Fruit fly (Drosophila melanogaster) whole organism, embryonic: ENCODE results near the gene RpL7A.

Source experiments
- CG10543 ChIP-seq: fragments of 200-800 bp; sonication (Bioruptor generic); optimal IDR thresholded peaks from 3 replicates; lab custom pipeline; 2017; ENCODE audit warnings: missing biosample characterization, mild to moderate bottlenecking, missing genetic modification characterization, moderate library complexity
- CG1233 ChIP-seq: fragments of 200-800 bp; sonication (Bioruptor generic); optimal IDR thresholded peaks from 4 replicates; lab custom pipeline; 2018; ENCODE audit warnings: missing biosample characterization, mild to moderate bottlenecking, missing genetic modification characterization
- CG12942 ChIP-seq: fragments of 200-800 bp; sonication (Bioruptor generic); optimal IDR thresholded peaks from 3 replicates; lab custom pipeline; 2016; ENCODE audit warnings: missing biosample characterization, missing genetic modification characterization
- CG13775 ChIP-seq: fragments of 200-800 bp; sonication (Bioruptor generic); optimal IDR thresholded peaks from 3 replicates; lab custom pipeline; 2017; ENCODE audit warnings: missing biosample characterization, mild to moderate bottlenecking, missing genetic modification characterization
- CG14014 ChIP-seq: fragments of 200-800 bp; sonication (Bioruptor generic); IDR thresholded peaks from 2 replicates; pipeline ENCODE4 v1.3.6; 2022; ENCODE audit warnings: missing biosample characterization, missing genetic modification characterization
- CG14050 ChIP-seq: fragments of 200-800 bp; sonication (Bioruptor generic); IDR thresholded peaks from 3 replicates; pipeline ENCODE4 v1.3.6; 2022; ENCODE audit warnings: missing biosample characterization, missing genetic modification characterization
- CG14860 ChIP-seq: fragments of 200-800 bp; sonication (Bioruptor generic); IDR thresholded peaks from 3 replicates; pipeline ENCODE4 v1.3.6; 2022; ENCODE audit warnings: missing biosample characterization, missing genetic modification characterization; ENCODE audit not compliant: partially characterized antibody
- CG15601 ChIP-seq: fragments of 200-800 bp; sonication (Bioruptor generic); optimal IDR thresholded peaks from 3 replicates; lab custom pipeline; 2019; ENCODE audit warnings: missing biosample characterization, mild to moderate bottlenecking, missing genetic modification characterization, moderate library complexity
- CG17612 ChIP-seq: fragments of 200-800 bp; sonication (Bioruptor generic); IDR thresholded peaks from 2 replicates; pipeline ENCODE4 v1.3.6; 2022; ENCODE audit warnings: missing biosample characterization, missing genetic modification characterization
- CG1832 ChIP-seq: fragments of 200-800 bp; sonication (Bioruptor generic); optimal IDR thresholded peaks from 2 replicates; lab custom pipeline; 2017; ENCODE audit warnings: missing biosample characterization, mild to moderate bottlenecking, missing genetic modification characterization, inconsistent platforms
- CG3163 ChIP-seq: fragments of 200-800 bp; sonication (Bioruptor generic); optimal IDR thresholded peaks from 3 replicates; lab custom pipeline; 2016; ENCODE audit warnings: missing biosample characterization, missing genetic modification characterization
- CG3407 ChIP-seq: fragments of 200-800 bp; sonication (Bioruptor generic); optimal IDR thresholded peaks from 2 replicates; lab custom pipeline; 2018; ENCODE audit warnings: missing biosample characterization, mild to moderate bottlenecking, missing genetic modification characterization
- CG34422 ChIP-seq: fragments of 200-800 bp; sonication (Bioruptor generic); IDR thresholded peaks from 3 replicates; pipeline ENCODE4 v1.3.6; 2022; ENCODE audit warnings: missing biosample characterization, missing genetic modification characterization
- CG3847 ChIP-seq: fragments of 200-800 bp; sonication (Bioruptor generic); IDR thresholded peaks from 2 replicates; pipeline ENCODE4 v1.3.6; 2022; ENCODE audit warnings: missing biosample characterization, missing genetic modification characterization
- CG4854 ChIP-seq: fragments of 200-800 bp; sonication (Bioruptor generic); optimal IDR thresholded peaks from 2 replicates; lab custom pipeline; 2016; ENCODE audit warnings: missing biosample characterization, missing genetic modification characterization, inconsistent platforms
- CG6689 ChIP-seq: fragments of 200-800 bp; sonication (Bioruptor generic); IDR thresholded peaks from 2 replicates; pipeline ENCODE4 v1.3.6; 2022; ENCODE audit warnings: missing biosample characterization, missing genetic modification characterization
- CG7357 ChIP-seq: fragments of 200-800 bp; sonication (Bioruptor generic); IDR thresholded peaks from 3 replicates; pipeline ENCODE4 v1.3.6; 2022; ENCODE audit warnings: missing biosample characterization, missing genetic modification characterization
- CG9727 ChIP-seq: fragments of 200-800 bp; sonication (Bioruptor generic); optimal IDR thresholded peaks from 3 replicates; lab custom pipeline; 2017; ENCODE audit warnings: missing biosample characterization, mild to moderate bottlenecking, missing genetic modification characterization
- Dip3 ChIP-seq: fragments of 200-800 bp; sonication (Bioruptor generic); optimal IDR thresholded peaks from 3 replicates; lab custom pipeline; 2016; ENCODE audit warnings: missing biosample characterization, missing genetic modification characterization
- Elba2 ChIP-seq: fragments of 200-800 bp; sonication (Bioruptor generic); optimal IDR thresholded peaks from 3 replicates; lab custom pipeline; 2016; ENCODE audit warnings: missing biosample characterization, missing genetic modification characterization
- Hr3 ChIP-seq: fragments of 200-800 bp; sonication (Bioruptor generic); optimal IDR thresholded peaks from 3 replicates; lab custom pipeline; 2016; ENCODE audit warnings: missing biosample characterization, missing genetic modification characterization
- Lpt ChIP-seq: fragments of >200 bp; optimal IDR thresholded peaks from 2 replicates; lab custom pipeline; 2018; ENCODE audit warnings: missing biosample characterization, missing genetic modification characterization
- Mes4 ChIP-seq: fragments of 200-800 bp; sonication (Bioruptor generic); optimal IDR thresholded peaks from 2 replicates; lab custom pipeline; 2016; ENCODE audit warnings: missing biosample characterization, missing genetic modification characterization
- NFAT ChIP-seq: fragments of 200-800 bp; sonication (Bioruptor generic); IDR thresholded peaks from 2 replicates; pipeline ENCODE4 v1.3.6; 2022; ENCODE audit warnings: missing biosample characterization, missing genetic modification characterization
- NfI ChIP-seq: fragments of 200-800 bp; sonication (Bioruptor generic); optimal IDR thresholded peaks from 3 replicates; lab custom pipeline; 2018; ENCODE audit warnings: missing biosample characterization, mild to moderate bottlenecking, missing genetic modification characterization, moderate library complexity
- Side ChIP-seq: fragments of 200-800 bp; sonication (Bioruptor generic); optimal IDR thresholded peaks from 2 replicates; lab custom pipeline; 2016; ENCODE audit warnings: missing biosample characterization, missing genetic modification characterization
- Sry-β ChIP-seq: fragments of 200-800 bp; sonication (Bioruptor generic); optimal IDR thresholded peaks from 2 replicates; lab custom pipeline; 2018; ENCODE audit warnings: missing biosample characterization, mild to moderate bottlenecking, missing genetic modification characterization, moderate library complexity
- bbx ChIP-seq: fragments of 200-800 bp; sonication (Bioruptor generic); IDR thresholded peaks from 2 replicates; pipeline ENCODE4 v1.3.6; 2022; ENCODE audit warnings: missing biosample characterization, missing genetic modification characterization; ENCODE audit not compliant: partially characterized antibody
- br ChIP-seq: fragments of >200 bp; optimal IDR thresholded peaks from 2 replicates; lab custom pipeline; 2017
- ci ChIP-seq: fragments of 200-800 bp; sonication (Bioruptor generic); IDR thresholded peaks from 3 replicates; pipeline ENCODE4 v1.3.6; 2022; ENCODE audit warnings: missing biosample characterization, missing genetic modification characterization
- da ChIP-seq: fragments of 200-800 bp; sonication (Bioruptor generic); optimal IDR thresholded peaks from 2 replicates; lab custom pipeline; 2016; ENCODE audit warnings: missing biosample characterization, missing genetic modification characterization
- dimm ChIP-seq: fragments of 200-800 bp; sonication (Bioruptor generic); IDR thresholded peaks from 2 replicates; pipeline ENCODE4 v1.3.6; 2022; ENCODE audit warnings: missing biosample characterization, missing genetic modification characterization
- dpn ChIP-seq, 2 experiments: fragments of 200-800 bp; sonication (Bioruptor generic); optimal IDR thresholded peaks; 3 replicates each; lab custom pipeline; 2016; ENCODE audit warnings: missing biosample characterization in 2 of 2, missing genetic modification characterization in 2 of 2
- ems ChIP-seq: fragments of 200-800 bp; sonication (Bioruptor generic); optimal IDR thresholded peaks from 3 replicates; lab custom pipeline; 2016; ENCODE audit warnings: missing biosample characterization, missing genetic modification characterization
- eyg ChIP-seq: fragments of 200-800 bp; sonication (Bioruptor generic); optimal IDR thresholded peaks from 3 replicates; lab custom pipeline; 2016; ENCODE audit warnings: missing biosample characterization, missing genetic modification characterization
- gcm ChIP-seq: fragments of 200-800 bp; sonication (Bioruptor generic); optimal IDR thresholded peaks from 2 replicates; lab custom pipeline; 2019; ENCODE audit warnings: missing biosample characterization, mild to moderate bottlenecking, missing genetic modification characterization, moderate library complexity
- gcm2 ChIP-seq: fragments of 200-800 bp; sonication (Bioruptor generic); optimal IDR thresholded peaks from 2 replicates; lab custom pipeline; 2016; ENCODE audit warnings: missing biosample characterization, missing genetic modification characterization
- gfzf ChIP-seq: fragments of 200-800 bp; sonication (Bioruptor generic); optimal IDR thresholded peaks from 2 replicates; lab custom pipeline; 2016; ENCODE audit warnings: missing biosample characterization, mild to moderate bottlenecking, missing genetic modification characterization, moderate library complexity
- grn ChIP-seq: fragments of 200-800 bp; sonication (Bioruptor generic); optimal IDR thresholded peaks from 3 replicates; lab custom pipeline; 2017; ENCODE audit warnings: missing biosample characterization, missing genetic modification characterization
- hbn ChIP-seq: fragments of 200-800 bp; sonication (Bioruptor generic); IDR thresholded peaks from 2 replicates; pipeline ENCODE4 v1.3.6; 2022; ENCODE audit warnings: missing biosample characterization, missing genetic modification characterization; ENCODE audit not compliant: partially characterized antibody
- lbe ChIP-seq: fragments of 200-800 bp; sonication (Bioruptor generic); optimal IDR thresholded peaks from 2 replicates; lab custom pipeline; 2016; ENCODE audit warnings: missing biosample characterization, mild to moderate bottlenecking, missing genetic modification characterization
- p53 ChIP-seq: fragments of 200-800 bp; sonication (Bioruptor generic); optimal IDR thresholded peaks from 2 replicates; lab custom pipeline; 2016; ENCODE audit warnings: missing biosample characterization, missing genetic modification characterization
- phol ChIP-seq: fragments of 200-800 bp; sonication (Bioruptor generic); optimal IDR thresholded peaks from 3 replicates; lab custom pipeline; 2018; ENCODE audit warnings: missing biosample characterization, mild to moderate bottlenecking, missing genetic modification characterization, moderate library complexity
- pzg ChIP-seq: fragments of 200-800 bp; sonication (Bioruptor generic); optimal IDR thresholded peaks from 3 replicates; lab custom pipeline; 2018; ENCODE audit warnings: missing biosample characterization, mild to moderate bottlenecking, missing genetic modification characterization, moderate library complexity
- rib ChIP-seq: fragments of 200-800 bp; sonication (Bioruptor generic); IDR thresholded peaks from 2 replicates; pipeline ENCODE4 v1.3.6; 2022; ENCODE audit warnings: missing biosample characterization, missing genetic modification characterization
- row ChIP-seq: fragments of 200-800 bp; sonication (Bioruptor generic); IDR thresholded peaks from 3 replicates; pipeline ENCODE4 v1.3.6; 2022; ENCODE audit warnings: missing biosample characterization, missing genetic modification characterization
- sisA ChIP-seq: fragments of 200-800 bp; sonication (Bioruptor generic); IDR thresholded peaks from 2 replicates; pipeline ENCODE4 v1.3.6; 2022; ENCODE audit warnings: missing biosample characterization, missing genetic modification characterization
- sqz ChIP-seq: fragments of 200-800 bp; sonication (Bioruptor generic); optimal IDR thresholded peaks from 3 replicates; lab custom pipeline; 2018; ENCODE audit warnings: missing biosample characterization, mild to moderate bottlenecking, missing genetic modification characterization
- tio ChIP-seq: fragments of 200-800 bp; sonication (Bioruptor generic); optimal IDR thresholded peaks from 2 replicates; lab custom pipeline; 2017; ENCODE audit warnings: missing biosample characterization, missing genetic modification characterization, inconsistent platforms
- usp ChIP-seq: fragments of >200 bp; optimal IDR thresholded peaks from 2 replicates; lab custom pipeline; 2017; ENCODE audit warnings: missing biosample characterization, missing genetic modification characterization
- wek ChIP-seq: fragments of 200-800 bp; sonication (Bioruptor generic); optimal IDR thresholded peaks from 3 replicates; lab custom pipeline; 2018; ENCODE audit warnings: missing biosample characterization, mild to moderate bottlenecking, missing genetic modification characterization, moderate library complexity
- zen2 ChIP-seq: fragments of 200-800 bp; sonication (Bioruptor generic); IDR thresholded peaks from 3 replicates; pipeline ENCODE4 v1.3.6; 2022; ENCODE audit warnings: missing biosample characterization, missing genetic modification characterization; ENCODE audit not compliant: partially characterized antibody

The RpL7A gene

dm6 chrX:6533836-6534357, 749 bp upstream of the RpL7A start, which contains the start of gene dx (continued):
- TF ChIP-seq CG14050 (GFP tag; lab: Robert Waterston, UW), result no peak
- TF ChIP-seq CG34422 (GFP tag; lab: Robert Waterston, UW), result 0 out of 3 replicates have a peak, but pooled peaks have one; percentile 19
- TF ChIP-seq wek (GFP tag; lab: Kevin White, UChicago), result no peak
- peak; percentile 8 for TF ChIP-seq CG9727 (GFP tag; lab: Kevin White, UChicago)
- no peak for TF ChIP-seq lbe (GFP tag; lab: Kevin White, UChicago)
- peak; percentile 8 for TF ChIP-seq pzg (GFP tag; lab: Kevin White, UChicago)
- TF ChIP-seq row (GFP tag; lab: Robert Waterston, UW), result peak; percentile 59
- TF ChIP-seq sqz (GFP tag; lab: Kevin White, UChicago), result no peak
- peak; percentile 96 for TF ChIP-seq phol (tag; lab: Kevin White, UChicago)
- no peak for TF ChIP-seq CG3163
- TF ChIP-seq gcm2 (GFP tag; lab: Kevin White, UChicago), result no peak
- no peak for TF ChIP-seq ci
- TF ChIP-seq Dip3, result no peak
- TF ChIP-seq CG17612 (GFP tag; lab: Robert Waterston, UW), result no peak
- TF ChIP-seq dpn (GFP tag; optimal IDR thresholded peaks at IDR 0.05; lab: Kevin White, UChicago), result no peak
- TF ChIP-seq NFAT (GFP tag; lab: Robert Waterston, UW), result no peak
- TF ChIP-seq CG3847 (GFP tag; lab: Robert Waterston, UW), result no peak
- no peak for TF ChIP-seq CG3407 (GFP tag; lab: Kevin White, UChicago)
- TF ChIP-seq da, result no peak
- no peak for TF ChIP-seq bbx (GFP tag; lab: Robert Waterston, UW)
- TF ChIP-seq Hr3 (GFP tag; lab: Kevin White, UChicago), result no peak
- peak; percentile 29 for TF ChIP-seq gfzf
- TF ChIP-seq CG7357 (GFP tag; lab: Robert Waterston, UW), result no peak
- TF ChIP-seq CG15601 (tag; lab: Kevin White, UChicago), result no peak
- TF ChIP-seq CG1832 (GFP tag; lab: Kevin White, UChicago), result peak; percentile 94
- TF ChIP-seq CG1233, result no peak
- TF ChIP-seq gcm (GFP tag; lab: Kevin White, UChicago), result peak; percentile 6
- TF ChIP-seq CG14014 (GFP tag; lab: Robert Waterston, UW), result no peak
- TF ChIP-seq eyg, result no peak
- no peak for TF ChIP-seq rib (GFP tag; lab: Robert Waterston, UW)
- TF ChIP-seq CG4854 (GFP tag; lab: Kevin White, UChicago), result no peak
- no peak for TF ChIP-seq CG10543 (GFP tag; lab: Kevin White, UChicago)
- TF ChIP-seq p53, result no peak
- no peak for TF ChIP-seq Lpt (GFP tag; lab: Kevin White, UChicago)
- no peak for TF ChIP-seq ems (GFP tag; lab: Kevin White, UChicago)
- TF ChIP-seq Mes4 (GFP tag; lab: Kevin White, UChicago), result no peak
- no peak for TF ChIP-seq CG13775 (GFP tag; lab: Kevin White, UChicago)
- TF ChIP-seq hbn (GFP tag; lab: Robert Waterston, UW), result no peak
- TF ChIP-seq dimm (GFP tag; lab: Robert Waterston, UW), result no peak
- no peak for TF ChIP-seq Elba2 (GFP tag; lab: Kevin White, UChicago)
- TF ChIP-seq tio (GFP tag; lab: Kevin White, UChicago), result no peak
- TF ChIP-seq Sry-β, result peak; percentile 10
- TF ChIP-seq NfI (GFP tag; lab: Kevin White, UChicago), result no peak
- no peak for TF ChIP-seq br (lab: Kevin White, UChicago)
- TF ChIP-seq zen2, result no peak
- TF ChIP-seq usp (GFP tag; lab: Kevin White, UChicago), result no peak
- no peak for TF ChIP-seq Side (GFP tag; lab: Kevin White, UChicago)
- no peak for TF ChIP-seq CG12942 (GFP tag; lab: Kevin White, UChicago)
- TF ChIP-seq CG14860 (GFP tag; lab: Robert Waterston, UW), result no peak
- no peak for TF ChIP-seq grn (GFP tag; lab: Kevin White, UChicago)
- TF ChIP-seq CG6689 (GFP tag; lab: Robert Waterston, UW), result no peak
- TF ChIP-seq sisA, result no peak
